Fruit fly (Drosophila melanogaster): Measurements from ENCODE around the gene CG5050.

The CG5050 gene

dm6 chr2L:17449608-17450504 is 2.9 kb upstream of the CG5050 start, which contains the start of gene dl (continued):
- TF ChIP-seq esn (GFP tag; optimal IDR thresholded peaks at IDR 0.05) (peak; percentile 36), CG7368 (GFP tag; optimal IDR thresholded peaks at IDR 0.05) (peak; percentile 12), CG11902 (GFP tag; optimal IDR thresholded peaks at IDR 0.05) (no peak), Hr39 (GFP tag; optimal IDR thresholded peaks at IDR 0.05) (peak; percentile 35), CG8119 (GFP tag; IDR thresholded peaks at IDR 0.05) (peak; percentile 81), dsx (GFP tag; optimal IDR thresholded peaks at IDR 0.05; ENCODE audit: poor library complexity, severe bottlenecking) (peak; percentile 4), eg (GFP tag; IDR thresholded peaks at IDR 0.05) (peak; percentile 67; the same call in 2 of the 3 replicates), CG32006 (GFP tag; optimal IDR thresholded peaks at IDR 0.05) (peak; percentile 91), svp (GFP tag) (peak; percentile 78), Smox (GFP tag; optimal IDR thresholded peaks at IDR 0.05) (peak; percentile 49)

- TF ChIP-seq topi (GFP tag; optimal IDR thresholded peaks at IDR 0.05) (peak; percentile 84), pdm3 (GFP tag; optimal IDR thresholded peaks at IDR 0.05) (peak; percentile 78), CG3919 (GFP tag; optimal IDR thresholded peaks at IDR 0.05) (peak; percentile 78), CG6792 (GFP tag; optimal IDR thresholded peaks at IDR 0.05) (peak; percentile 77), CG10669 (GFP tag; optimal IDR thresholded peaks at IDR 0.05) (peak; percentile 71), Sox102F (GFP tag; optimal IDR thresholded peaks at IDR 0.05) (peak; percentile 67), net (GFP tag; optimal IDR thresholded peaks at IDR 0.05) (peak; percentile 81), esn (GFP tag; optimal IDR thresholded peaks at IDR 0.05) (peak; percentile 86), CG16779 (tag; optimal IDR thresholded peaks at IDR 0.05) (peak; percentile 62), ss (GFP tag; optimal IDR thresholded peaks at IDR 0.05) (peak; percentile 3 to 58), CG6808 (GFP tag; optimal IDR thresholded peaks at IDR 0.05) (peak; percentile 61), CG1621 (tag; optimal IDR thresholded peaks at IDR 0.05) (peak; percentile 35), Hr4 (GFP tag; optimal IDR thresholded peaks at IDR 0.05) (peak; percentile 77), CG34406 (GFP tag; optimal IDR thresholded peaks at IDR 0.05) (peak; percentile 86), Blimp-1 (GFP tag; optimal IDR thresholded peaks at IDR 0.05) (peak; percentile 38), Ets21C (GFP tag; optimal IDR thresholded peaks at IDR 0.05) (peak; percentile 59), CG31627 (GFP tag; optimal IDR thresholded peaks at IDR 0.05) (peak; percentile 70), CG11762 (GFP tag; optimal IDR thresholded peaks at IDR 0.05; ENCODE audit: insufficient read depth) (peak; percentile 62), CG8632 (GFP tag; optimal IDR thresholded peaks at IDR 0.05) (peak; percentile 74), acj6 (GFP tag; optimal IDR thresholded peaks at IDR 0.05) (peak; percentile 78), Sox15 (GFP tag; optimal IDR thresholded peaks at IDR 0.05) (peak; percentile 53), svp (GFP tag) (peak; percentile 88), OdsH (GFP tag; optimal IDR thresholded peaks at IDR 0.05) (peak; percentile 83), CG8319 (GFP tag; optimal IDR thresholded peaks at IDR 0.05) (peak; percentile 49), Met (GFP tag; optimal IDR thresholded peaks at IDR 0.05) (peak; percentile 81), fkh (GFP tag; optimal IDR thresholded peaks at IDR 0.05) (peak; percentile 10), CG8119 (GFP tag; IDR thresholded peaks at IDR 0.05) (peak; percentile 63; the same call in 2 of the 3 replicates), salr (GFP tag; optimal IDR thresholded peaks at IDR 0.05) (peak; percentile 32 to 72), Gug (GFP tag; IDR thresholded peaks at IDR 0.05) (no peak), CG6276 (GFP tag; optimal IDR thresholded peaks at IDR 0.05) (peak; percentile 69), CG10631 (GFP tag; optimal IDR thresholded peaks at IDR 0.05) (peak; percentile 71), fd85E (GFP tag; optimal IDR thresholded peaks at IDR 0.05) (peak; percentile 28), CG6163 (GFP tag; IDR thresholded peaks at IDR 0.05) (no peak; the same call in 2 of the 3 replicates), CG32006 (GFP tag; optimal IDR thresholded peaks at IDR 0.05) (peak; percentile 80), CG6854 (GFP tag; optimal IDR thresholded peaks at IDR 0.05) (peak; percentile 23), Lpt (GFP tag; optimal IDR thresholded peaks at IDR 0.05) (peak; percentile 55), Smox (GFP tag; optimal IDR thresholded peaks at IDR 0.05) (peak; percentile 82), CG4318 (GFP tag; optimal IDR thresholded peaks at IDR 0.05) (peak; percentile 47), fd59A (GFP tag; optimal IDR thresholded peaks at IDR 0.05) (peak; percentile 58), eg (GFP tag; IDR thresholded peaks at IDR 0.05) (no peak; the same call in 2 of the 3 replicates), CG11902 (GFP tag; optimal IDR thresholded peaks at IDR 0.05) (peak; percentile 18)
These were observed 2.0 kb upstream of the CG5050 start for dm6 chr2L:17450505-17451415.

All from whole organism, prepupa.